Worm (Caenorhabditis elegans) whole organism, L4/young adult: ENCODE measurements around the gene ZK177.1.

ENCODE experiments used
- dao-5 ChIP-seq: sonication (generic microtip); optimal IDR thresholded peaks from 2 replicates; lab custom pipeline; 2016; ENCODE audit warnings: missing genotype, missing genetic modification characterization, moderate library complexity, missing compliant biosample characterization
- him-1 ChIP-seq: sonication (generic microtip); optimal IDR thresholded peaks from 2 replicates; lab custom pipeline; 2016; ENCODE audit warnings: missing genotype, missing genetic modification reagents, missing genetic modification characterization, missing compliant biosample characterization

DNA sequence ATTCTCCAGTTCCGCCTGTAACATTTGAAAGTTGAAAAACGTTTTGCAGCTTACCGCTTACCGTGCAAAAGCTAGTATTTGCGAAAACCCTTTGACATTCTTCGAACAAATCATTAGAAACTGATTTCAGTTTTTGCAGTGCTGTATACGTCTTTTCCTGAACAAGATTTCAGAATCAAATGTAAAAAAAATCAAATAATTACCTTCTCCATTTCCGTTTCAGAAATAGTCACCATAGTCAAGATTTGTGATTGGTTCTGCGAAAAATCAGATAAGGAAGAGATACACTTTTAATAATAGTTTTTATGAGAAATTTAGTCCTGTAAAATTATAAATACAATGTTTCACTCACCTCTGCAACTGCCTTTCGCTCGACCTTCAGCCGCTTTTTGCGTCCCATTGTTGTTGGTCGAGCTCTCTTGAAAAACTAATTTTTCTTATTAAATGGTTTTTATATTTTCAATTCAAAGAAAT lies 4.0 kb downstream of the ZK177.1 start, which contains the start of gene C17C3.9:
- TF ChIP-seq him-1 (tag; lab: Kevin White, UChicago) (no peak), dao-5 (tag; lab: Kevin White, UChicago) (no peak)
